Worm (Caenorhabditis elegans): Measurements from ENCODE around the gene epn-1.

ce11 chrX:14806936-14807335 is 11.4 kb downstream of the epn-1 start, which contains the start of gene F42D1.4:
- TF ChIP-seq pes-1 (GFP tag; IDR thresholded peaks at IDR 0.05) (no peak), B0310.2 (tag; optimal IDR thresholded peaks at IDR 0.05) (no peak), ceh-36 (tag; optimal IDR thresholded peaks at IDR 0.05) (no peak), ets-7 (tag; optimal IDR thresholded peaks at IDR 0.05) (no peak), ama-1 (optimal IDR thresholded peaks at IDR 0.05) (no peak), aly-1 (tag; optimal IDR thresholded peaks at IDR 0.05) (no peak), flt-1 (GFP tag; IDR thresholded peaks at IDR 0.05) (no peak), sea-1 (GFP tag; conservative IDR thresholded peaks at IDR 0.05) (no peak), hnd-1 (tag; optimal IDR thresholded peaks at IDR 0.05) (no peak)
